Fruit fly (Drosophila melanogaster): ENCODE measurements around the gene Rpn3.

Rpn3 gene

dm6 chr2L:19083320-19083764 is 31.8 kb downstream of the Rpn3 start:
- TF ChIP-seq CG14655 (GFP tag; optimal IDR thresholded peaks at IDR 0.05) (no peak), CG8301 (tag; optimal IDR thresholded peaks at IDR 0.05) (no peak), fd96Ca (GFP tag; IDR thresholded peaks at IDR 0.05) (no peak), rn (GFP tag; IDR thresholded peaks at IDR 0.05) (no peak), CG10348 (GFP tag; IDR thresholded peaks at IDR 0.05) (no peak), CG4496 (GFP tag; IDR thresholded peaks at IDR 0.05) (no peak), CG9948 (tag; optimal IDR thresholded peaks at IDR 0.05) (no peak), CG8159 (tag; optimal IDR thresholded peaks at IDR 0.05) (no peak), Pif1B (GFP tag; optimal IDR thresholded peaks at IDR 0.05) (no peak), Ets98B (GFP tag; IDR thresholded peaks at IDR 0.05) (no peak), CG32121 (GFP tag; IDR thresholded peaks at IDR 0.05) (no peak), CG17806 (tag; optimal IDR thresholded peaks at IDR 0.05) (no peak), CG12605 (GFP tag; IDR thresholded peaks at IDR 0.05) (no peak)

dm6 chr2L:19088895-19089294 is 37.3 kb downstream of the Rpn3 start:
- no peak for TF ChIP-seq rn (GFP tag; IDR thresholded peaks at IDR 0.05)
- TF ChIP-seq CG32121 (GFP tag; IDR thresholded peaks at IDR 0.05): no peak
- TF ChIP-seq EcR (GFP tag; optimal IDR thresholded peaks at IDR 0.05): no peak
- TF ChIP-seq Snoo (tag; optimal IDR thresholded peaks at IDR 0.05): no peak
- no peak for TF ChIP-seq Ets98B (GFP tag; IDR thresholded peaks at IDR 0.05)

- TF ChIP-seq EcR (GFP tag; optimal IDR thresholded peaks at IDR 0.05): no peak
- no peak for TF ChIP-seq Snoo (tag; optimal IDR thresholded peaks at IDR 0.05)
- TF ChIP-seq fd96Ca (GFP tag; IDR thresholded peaks at IDR 0.05): no peak
- no peak for TF ChIP-seq Pif1A (GFP tag; optimal IDR thresholded peaks at IDR 0.05)
- no peak for TF ChIP-seq rn (GFP tag; IDR thresholded peaks at IDR 0.05)
- no peak for TF ChIP-seq Pif1B (GFP tag; optimal IDR thresholded peaks at IDR 0.05)
- no peak for TF ChIP-seq D1 (tag; optimal IDR thresholded peaks at IDR 0.05)
- no peak for TF ChIP-seq CG34367 (tag; optimal IDR thresholded peaks at IDR 0.05)
These were observed 37.8 kb downstream of the Rpn3 start for dm6 chr2L:19089385-19089784.

dm6 chr2L:19093868-19094267 is 42.3 kb downstream of the Rpn3 start:
- TF ChIP-seq CG17806 (tag; optimal IDR thresholded peaks at IDR 0.05): no peak
- no peak for TF ChIP-seq D1 (tag; optimal IDR thresholded peaks at IDR 0.05)
- TF ChIP-seq rn (GFP tag; IDR thresholded peaks at IDR 0.05): no peak
- TF ChIP-seq CG13204 (GFP tag; optimal IDR thresholded peaks at IDR 0.05): no peak
- no peak for TF ChIP-seq CG9948 (tag; optimal IDR thresholded peaks at IDR 0.05)
- TF ChIP-seq CG32121 (GFP tag; IDR thresholded peaks at IDR 0.05): no peak
- TF ChIP-seq CG14655 (GFP tag; optimal IDR thresholded peaks at IDR 0.05): no peak
- TF ChIP-seq CG15710 (tag; optimal IDR thresholded peaks at IDR 0.05): no peak
- TF ChIP-seq gl (tag; optimal IDR thresholded peaks at IDR 0.05): no peak
- no peak for TF ChIP-seq CG8159 (tag; optimal IDR thresholded peaks at IDR 0.05)
- no peak for TF ChIP-seq Pif1A (GFP tag; optimal IDR thresholded peaks at IDR 0.05)
- TF ChIP-seq fd96Ca (GFP tag; IDR thresholded peaks at IDR 0.05): no peak
- no peak for TF ChIP-seq EcR (GFP tag; optimal IDR thresholded peaks at IDR 0.05)

dm6 chr2L:19096361-19096760 is 44.8 kb downstream of the Rpn3 start:
- TF ChIP-seq Pif1B (GFP tag; optimal IDR thresholded peaks at IDR 0.05): no peak
- no peak for TF ChIP-seq CG14655 (GFP tag; optimal IDR thresholded peaks at IDR 0.05)
- TF ChIP-seq CG8159 (tag; optimal IDR thresholded peaks at IDR 0.05): no peak

- no peak for TF ChIP-seq Snoo (tag; optimal IDR thresholded peaks at IDR 0.05)
- TF ChIP-seq gl (tag; optimal IDR thresholded peaks at IDR 0.05): no peak
- no peak for TF ChIP-seq CG12605 (GFP tag; IDR thresholded peaks at IDR 0.05)
- no peak for TF ChIP-seq CG15710 (tag; optimal IDR thresholded peaks at IDR 0.05)
- no peak for TF ChIP-seq CG32121 (GFP tag; IDR thresholded peaks at IDR 0.05)
- TF ChIP-seq CG10348 (GFP tag; IDR thresholded peaks at IDR 0.05): no peak
- no peak for TF ChIP-seq CG8301 (tag; optimal IDR thresholded peaks at IDR 0.05)
- TF ChIP-seq fd96Ca (GFP tag; IDR thresholded peaks at IDR 0.05): no peak
- TF ChIP-seq Pif1B (GFP tag; optimal IDR thresholded peaks at IDR 0.05): no peak
- TF ChIP-seq CG4496 (GFP tag; IDR thresholded peaks at IDR 0.05): no peak
- no peak for TF ChIP-seq CG8159 (tag; optimal IDR thresholded peaks at IDR 0.05)
- no peak for TF ChIP-seq rn (GFP tag; IDR thresholded peaks at IDR 0.05)
- no peak for TF ChIP-seq CG13204 (GFP tag; optimal IDR thresholded peaks at IDR 0.05)
- TF ChIP-seq CG17806 (tag; optimal IDR thresholded peaks at IDR 0.05): no peak
- no peak for TF ChIP-seq D1 (tag; optimal IDR thresholded peaks at IDR 0.05)
- no peak for TF ChIP-seq CG34367 (tag; optimal IDR thresholded peaks at IDR 0.05)
- no peak for TF ChIP-seq Pif1A (GFP tag; optimal IDR thresholded peaks at IDR 0.05)
- no peak for TF ChIP-seq CG9948 (tag; optimal IDR thresholded peaks at IDR 0.05)
These were observed 45.8 kb downstream of the Rpn3 start for dm6 chr2L:19097374-19097773.

dm6 chr2L:19098668-19099067 is 47.1 kb downstream of the Rpn3 start:
- no peak for TF ChIP-seq CG14655 (GFP tag; optimal IDR thresholded peaks at IDR 0.05)
- TF ChIP-seq CG8301 (tag; optimal IDR thresholded peaks at IDR 0.05): no peak
- TF ChIP-seq rn (GFP tag; IDR thresholded peaks at IDR 0.05): no peak
- TF ChIP-seq Pif1B (GFP tag; optimal IDR thresholded peaks at IDR 0.05): no peak
- TF ChIP-seq Snoo (tag; optimal IDR thresholded peaks at IDR 0.05): no peak
- no peak for TF ChIP-seq Pif1A (GFP tag; optimal IDR thresholded peaks at IDR 0.05)
- no peak for TF ChIP-seq CG10348 (GFP tag; IDR thresholded peaks at IDR 0.05)
- TF ChIP-seq D1 (tag; optimal IDR thresholded peaks at IDR 0.05): no peak
- TF ChIP-seq CG12605 (GFP tag; IDR thresholded peaks at IDR 0.05): no peak
- no peak for TF ChIP-seq CG34367 (tag; optimal IDR thresholded peaks at IDR 0.05)
- no peak for TF ChIP-seq gl (tag; optimal IDR thresholded peaks at IDR 0.05)
- no peak for TF ChIP-seq CG9948 (tag; optimal IDR thresholded peaks at IDR 0.05)
- TF ChIP-seq CG17806 (tag; optimal IDR thresholded peaks at IDR 0.05): no peak
- TF ChIP-seq CG15710 (tag; optimal IDR thresholded peaks at IDR 0.05): no peak
- TF ChIP-seq CG4496 (GFP tag; IDR thresholded peaks at IDR 0.05): no peak
- no peak for TF ChIP-seq Ets98B (GFP tag; IDR thresholded peaks at IDR 0.05)
